Fruit fly (Drosophila melanogaster): ENCODE data around the gene Mst84Da.

- TF ChIP-seq EcR (GFP tag; optimal IDR thresholded peaks at IDR 0.05) (no peak), CG8478 (optimal IDR thresholded peaks at IDR 0.05) (no peak), pan (optimal IDR thresholded peaks at IDR 0.05) (no peak)
Observed at dm6 chr3R:7363673-7364072, 2.0 kb upstream of the Mst84Da start, which contains the start of gene Mst84Dd.

Data from whole organism.